Fruit fly (Drosophila melanogaster): ENCODE results near the gene pigeon.
A peak's percentile ranks its signal among the peaks of the same experiment; 100 is the strongest.

pigeon gene

DNA sequence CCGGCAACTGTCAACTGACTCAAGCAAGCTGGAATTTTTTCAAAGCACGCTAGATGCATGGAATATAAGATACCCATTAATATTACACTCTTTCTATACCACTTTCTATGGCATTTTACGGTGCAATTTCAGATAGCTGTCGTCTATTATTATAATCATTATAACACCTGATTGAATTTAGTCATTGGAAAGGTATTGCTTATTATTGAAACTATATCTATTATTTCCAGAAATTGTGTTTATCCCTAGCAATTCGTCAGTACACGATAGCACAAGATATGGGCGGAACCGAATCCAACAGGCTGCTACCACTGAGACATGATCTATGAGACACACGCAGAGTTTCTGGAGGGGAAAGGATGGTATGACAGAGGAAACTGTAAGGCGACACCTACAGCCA lies 33.6 kb downstream of the pigeon start:
- TF ChIP-seq CG8159 (tag; optimal IDR thresholded peaks at IDR 0.05) (no peak), EcR (GFP tag; optimal IDR thresholded peaks at IDR 0.05) (no peak), CG17806 (tag; optimal IDR thresholded peaks at IDR 0.05) (no peak), fd96Ca (GFP tag; IDR thresholded peaks at IDR 0.05) (no peak), CG4496 (GFP tag; IDR thresholded peaks at IDR 0.05) (no peak), Ets98B (GFP tag; IDR thresholded peaks at IDR 0.05) (no peak), CG34367 (tag; optimal IDR thresholded peaks at IDR 0.05) (no peak), CG10348 (GFP tag; IDR thresholded peaks at IDR 0.05) (no peak), CG13204 (GFP tag; optimal IDR thresholded peaks at IDR 0.05) (no peak), Snoo (tag; optimal IDR thresholded peaks at IDR 0.05) (no peak), CG15710 (tag; optimal IDR thresholded peaks at IDR 0.05) (no peak), gl (tag; optimal IDR thresholded peaks at IDR 0.05) (no peak), CG32121 (GFP tag; IDR thresholded peaks at IDR 0.05) (no peak), Pif1A (GFP tag; optimal IDR thresholded peaks at IDR 0.05) (no peak), CG14655 (GFP tag; optimal IDR thresholded peaks at IDR 0.05) (no peak), rn (GFP tag; IDR thresholded peaks at IDR 0.05) (no peak), Pif1B (GFP tag; optimal IDR thresholded peaks at IDR 0.05) (no peak)

DNA sequence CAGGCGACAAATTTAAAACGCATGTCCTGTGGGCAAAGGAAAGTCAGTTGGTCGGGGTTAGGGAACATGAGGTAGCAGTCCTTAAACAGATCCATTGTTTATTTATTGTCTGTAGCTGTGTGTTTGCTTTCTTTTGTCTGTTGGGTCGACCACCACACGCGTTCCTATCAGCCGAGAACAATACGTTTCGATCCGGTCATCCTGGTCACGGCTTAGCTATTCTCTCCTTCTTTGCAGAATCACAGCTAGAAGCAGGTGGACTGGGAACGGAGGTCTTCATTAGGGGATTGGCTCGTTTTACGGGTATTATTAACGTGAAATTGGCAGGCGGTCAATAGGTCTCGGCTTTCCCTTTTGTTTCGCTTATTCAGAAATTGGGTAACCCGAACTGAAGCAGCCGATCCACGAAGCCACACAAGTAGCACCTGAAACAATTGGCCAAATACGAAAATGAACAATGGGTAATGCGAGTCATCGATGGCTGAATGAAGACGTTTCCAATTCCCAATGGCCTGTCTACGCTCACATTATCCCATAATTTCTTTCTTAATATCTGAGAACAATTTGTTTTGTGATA lies 34.3 kb downstream of the pigeon start:
- TF ChIP-seq Snoo (tag; optimal IDR thresholded peaks at IDR 0.05): no peak
- no peak for TF ChIP-seq Ets98B (GFP tag; IDR thresholded peaks at IDR 0.05)
- no peak for TF ChIP-seq CG34367 (tag; optimal IDR thresholded peaks at IDR 0.05)
- TF ChIP-seq Pif1B (GFP tag; optimal IDR thresholded peaks at IDR 0.05): no peak
- no peak for TF ChIP-seq CG12605 (GFP tag; IDR thresholded peaks at IDR 0.05)
- no peak for TF ChIP-seq fd96Ca (GFP tag; IDR thresholded peaks at IDR 0.05)
- TF ChIP-seq CG8159 (tag; optimal IDR thresholded peaks at IDR 0.05): no peak
- TF ChIP-seq CG8301 (tag; optimal IDR thresholded peaks at IDR 0.05): no peak
- no peak for TF ChIP-seq rn (GFP tag; IDR thresholded peaks at IDR 0.05)
- no peak for TF ChIP-seq D1 (tag; optimal IDR thresholded peaks at IDR 0.05)
- TF ChIP-seq Pif1A (GFP tag; optimal IDR thresholded peaks at IDR 0.05): no peak
- no peak for TF ChIP-seq CG13204 (GFP tag; optimal IDR thresholded peaks at IDR 0.05)
- no peak for TF ChIP-seq CG9948 (tag; optimal IDR thresholded peaks at IDR 0.05)
- no peak for TF ChIP-seq CG17806 (tag; optimal IDR thresholded peaks at IDR 0.05)
- TF ChIP-seq CG10348 (GFP tag; IDR thresholded peaks at IDR 0.05): no peak

DNA sequence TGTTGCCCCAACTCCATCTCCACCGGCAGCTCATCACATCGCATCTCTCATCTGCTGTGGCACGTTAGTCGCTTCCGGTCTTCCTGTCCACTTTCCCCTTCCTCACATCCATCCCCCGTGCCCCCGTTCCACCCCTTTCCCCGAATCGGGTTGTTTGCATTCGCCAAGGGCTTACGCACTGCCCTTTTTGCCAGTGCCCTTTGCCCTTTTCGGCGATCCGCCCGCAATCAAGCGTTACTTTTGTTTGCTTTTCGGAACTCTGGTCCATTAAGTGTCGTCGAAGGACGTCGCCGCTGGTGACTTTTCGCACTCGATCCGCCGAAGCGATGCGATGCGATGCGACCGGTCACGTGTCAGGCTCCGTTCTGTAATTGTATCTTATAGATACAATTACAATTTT lies 36.5 kb downstream of the pigeon start:
- TF ChIP-seq CG15710 (tag; optimal IDR thresholded peaks at IDR 0.05) (no peak), CG8159 (tag; optimal IDR thresholded peaks at IDR 0.05) (no peak), CG8301 (tag; optimal IDR thresholded peaks at IDR 0.05) (no peak), Pif1B (GFP tag; optimal IDR thresholded peaks at IDR 0.05) (no peak), CG34367 (tag; optimal IDR thresholded peaks at IDR 0.05) (no peak), gl (tag; optimal IDR thresholded peaks at IDR 0.05) (no peak), CG17806 (tag; optimal IDR thresholded peaks at IDR 0.05) (no peak), Pif1A (GFP tag; optimal IDR thresholded peaks at IDR 0.05) (no peak), rn (GFP tag; IDR thresholded peaks at IDR 0.05) (no peak), CG13204 (GFP tag; optimal IDR thresholded peaks at IDR 0.05) (no peak), fd96Ca (GFP tag; IDR thresholded peaks at IDR 0.05) (no peak), CG9948 (tag; optimal IDR thresholded peaks at IDR 0.05) (no peak), Snoo (tag; optimal IDR thresholded peaks at IDR 0.05) (no peak)

DNA sequence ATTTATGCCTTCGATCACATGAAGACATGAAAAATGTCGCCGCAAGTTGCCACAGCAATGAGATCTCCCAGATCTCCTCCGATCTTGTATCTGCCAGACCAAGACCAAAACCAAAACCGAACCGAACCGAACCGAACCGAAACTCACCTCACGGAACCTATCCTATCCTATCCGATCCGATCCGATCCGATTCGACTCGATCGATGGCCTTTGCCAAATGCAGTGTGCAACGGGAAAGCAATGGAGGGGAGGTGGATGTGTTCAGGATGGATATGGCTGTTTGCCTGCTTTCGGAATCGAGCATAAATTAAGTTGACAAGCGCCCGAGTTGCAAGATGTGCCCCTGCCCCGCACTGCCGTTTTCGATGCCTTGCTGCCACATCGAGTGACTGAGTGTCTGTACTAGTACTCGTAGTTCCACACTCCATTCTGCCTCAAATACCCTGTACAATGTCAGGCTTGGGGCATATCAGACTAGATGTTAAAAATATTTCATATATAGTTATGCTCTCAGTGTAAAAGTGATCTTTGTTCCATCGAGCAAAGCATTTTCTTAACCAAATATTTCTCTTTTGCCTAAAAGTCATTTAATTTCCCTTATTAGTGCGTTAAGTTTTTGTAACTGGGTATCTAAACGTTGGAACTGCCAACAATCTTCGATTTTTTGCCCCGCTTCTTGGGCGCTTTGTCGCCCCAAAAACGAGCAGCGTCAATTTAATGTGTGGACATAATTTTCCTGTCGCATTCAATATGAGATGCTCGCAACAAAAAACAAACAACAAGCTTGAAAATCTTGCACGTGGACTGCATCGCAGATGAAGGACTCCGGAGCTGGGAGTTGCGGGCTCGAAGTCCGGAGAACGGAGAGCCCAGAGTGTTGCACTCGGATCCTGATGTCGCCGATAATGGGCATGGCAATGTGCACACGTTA lies 40.4 kb downstream of the pigeon start:
- peak; percentile 94 for TF ChIP-seq Pif1A (GFP tag; optimal IDR thresholded peaks at IDR 0.05)
- peak; percentile 91 for TF ChIP-seq CG34367 (tag; optimal IDR thresholded peaks at IDR 0.05)
- TF ChIP-seq Ets98B (GFP tag; IDR thresholded peaks at IDR 0.05): peak; percentile 85
- peak; percentile 88 for TF ChIP-seq CG4496 (GFP tag; IDR thresholded peaks at IDR 0.05)
- TF ChIP-seq CG10348 (GFP tag; IDR thresholded peaks at IDR 0.05): 0 out of 2 replicates have a peak, but pooled peaks have one; percentile 34
- TF ChIP-seq CG12605 (GFP tag; IDR thresholded peaks at IDR 0.05): peak; percentile 83
- peak; percentile 93 for TF ChIP-seq CG9948 (tag; optimal IDR thresholded peaks at IDR 0.05)
- peak; percentile 92 for TF ChIP-seq CG8159 (tag; optimal IDR thresholded peaks at IDR 0.05)
- peak; percentile 67; the same call in 1 of the 2 replicates for TF ChIP-seq CG32121 (GFP tag; IDR thresholded peaks at IDR 0.05)
- TF ChIP-seq Snoo (tag; optimal IDR thresholded peaks at IDR 0.05): peak; percentile 80
- TF ChIP-seq gl (tag; optimal IDR thresholded peaks at IDR 0.05): peak; percentile 74
- TF ChIP-seq CG13204 (GFP tag; optimal IDR thresholded peaks at IDR 0.05): peak; percentile 65
- TF ChIP-seq CG17806 (tag; optimal IDR thresholded peaks at IDR 0.05): peak; percentile 93
- peak; percentile 83 for TF ChIP-seq D1 (tag; optimal IDR thresholded peaks at IDR 0.05)
- TF ChIP-seq fd96Ca (GFP tag; IDR thresholded peaks at IDR 0.05): peak; percentile 91
- peak; percentile 92 for TF ChIP-seq Pif1B (GFP tag; optimal IDR thresholded peaks at IDR 0.05)
- TF ChIP-seq rn (GFP tag; IDR thresholded peaks at IDR 0.05): peak; percentile 90
- peak; percentile 91 for TF ChIP-seq CG8301 (tag; optimal IDR thresholded peaks at IDR 0.05)
- peak; percentile 47 for TF ChIP-seq EcR (GFP tag; optimal IDR thresholded peaks at IDR 0.05)
- peak; percentile 94 for TF ChIP-seq CG14655 (GFP tag; optimal IDR thresholded peaks at IDR 0.05)
- peak; percentile 94 for TF ChIP-seq CG15710 (tag; optimal IDR thresholded peaks at IDR 0.05)

DNA sequence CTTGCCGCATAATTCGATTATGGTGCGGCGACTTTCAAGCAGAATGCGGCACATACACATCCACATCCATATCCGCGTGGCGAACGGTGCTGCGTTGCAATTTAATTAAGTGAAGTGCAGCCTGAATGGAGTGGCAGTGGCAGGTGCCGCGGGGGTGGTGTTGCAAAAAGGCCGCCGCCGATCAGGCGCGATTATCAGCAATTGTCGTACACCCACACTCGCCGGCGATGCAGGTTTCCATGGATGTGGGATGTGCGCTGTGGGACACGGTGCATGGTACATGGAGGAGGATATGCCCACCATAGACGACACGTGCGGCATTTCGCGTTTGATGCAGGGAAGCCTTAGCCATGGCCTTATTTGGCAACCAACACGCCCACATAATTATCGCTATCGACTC lies 41.8 kb downstream of the pigeon start:
- TF ChIP-seq CG14655 (GFP tag; optimal IDR thresholded peaks at IDR 0.05): no peak
- no peak for TF ChIP-seq CG10348 (GFP tag; IDR thresholded peaks at IDR 0.05)
- TF ChIP-seq CG4496 (GFP tag; IDR thresholded peaks at IDR 0.05): peak; percentile 52; the same call in 2 of the 3 replicates
- TF ChIP-seq Snoo (tag; optimal IDR thresholded peaks at IDR 0.05): no peak
- no peak for TF ChIP-seq D1 (tag; optimal IDR thresholded peaks at IDR 0.05)
- no peak for TF ChIP-seq CG8301 (tag; optimal IDR thresholded peaks at IDR 0.05)
- TF ChIP-seq CG15710 (tag; optimal IDR thresholded peaks at IDR 0.05): no peak
